Worm (Caenorhabditis elegans) whole organism, L1 larva: ENCODE data around the gene grd-14.

Source experiments
- ama-1 ChIP-seq: fragments of 150-350 bp; optimal IDR thresholded peaks from 2 replicates; lab custom pipeline; 2014
- ceh-88 ChIP-seq: fragments of 200-800 bp; sonication (Bioruptor generic); IDR thresholded peaks from 2 replicates; pipeline ENCODE4 v1.3.6; 2022; ENCODE audit warnings: missing genetic modification characterization, missing compliant biosample characterization
- fkh-10 ChIP-seq: sonication (generic microtip); optimal IDR thresholded peaks from 2 replicates; lab custom pipeline; 2017; ENCODE audit warnings: missing biosample characterization, missing genetic modification reagents, missing genetic modification characterization
- fos-1 ChIP-seq: fragments of 150-350 bp; optimal IDR thresholded peaks from 2 replicates; lab custom pipeline; 2014; ENCODE audit warnings: missing biosample characterization, missing genetic modification characterization
- hpl-2 ChIP-seq: fragments of 150-350 bp; optimal IDR thresholded peaks from 2 replicates; lab custom pipeline; 2014; ENCODE audit warnings: missing biosample characterization, missing genetic modification reagents, missing genetic modification characterization
- irx-1 ChIP-seq: sonication (generic microtip); optimal IDR thresholded peaks from 2 replicates; lab custom pipeline; 2016; ENCODE audit warnings: missing genetic modification characterization, missing compliant biosample characterization
- isw-1 ChIP-seq: fragments of 200-800 bp; sonication (Bioruptor generic); IDR thresholded peaks from 2 replicates; pipeline ENCODE4 v1.3.6; 2022; ENCODE audit warnings: missing genetic modification characterization, missing compliant biosample characterization
- mef-2 ChIP-seq: fragments of 150-350 bp; optimal IDR thresholded peaks from 2 replicates; lab custom pipeline; 2014; ENCODE audit warnings: missing biosample characterization, missing genetic modification characterization
- skn-1 ChIP-seq: fragments of 150-350 bp; optimal IDR thresholded peaks from 2 replicates; lab custom pipeline; 2014; ENCODE audit warnings: missing biosample characterization, missing genetic modification characterization

- TF ChIP-seq ama-1 (lab: Kevin White, UChicago) = no peak
- no peak for TF ChIP-seq mef-2 (tag; lab: Kevin White, UChicago)
- TF ChIP-seq skn-1 = no peak
- TF ChIP-seq hpl-2 (GFP tag; lab: Kevin White, UChicago) = no peak
- TF ChIP-seq ceh-88 (GFP tag; lab: Robert Waterston, UW) = no peak
- TF ChIP-seq irx-1 = no peak
- no peak for TF ChIP-seq fos-1 (tag; lab: Kevin White, UChicago)
- no peak for TF ChIP-seq fkh-10 (GFP tag; lab: Kevin White, UChicago)
- no peak for TF ChIP-seq isw-1
Measured at ce11 chrX:8536791-8537190, 37.0 kb downstream of the grd-14 start, which contains the start of gene nspc-3.
